Fruit fly (Drosophila melanogaster) whole organism, pupa: ENCODE measurements around the gene CG4884.

Experiments used
- CG10348 ChIP-seq: fragments of 200-800 bp; sonication (Bioruptor generic); IDR thresholded peaks from 2 replicates; pipeline ENCODE4 v1.3.6; 2022; ENCODE audit warnings: missing biosample characterization, missing genetic modification characterization
- CG12605 ChIP-seq: fragments of 200-800 bp; sonication (Bioruptor generic); IDR thresholded peaks from 2 replicates; pipeline ENCODE4 v1.3.6; 2022; ENCODE audit warnings: missing biosample characterization, missing genetic modification characterization
- CG13204 ChIP-seq: fragments of 200-800 bp; sonication (Bioruptor generic); optimal IDR thresholded peaks from 2 replicates; lab custom pipeline; 2018; ENCODE audit warnings: missing biosample characterization, mild to moderate bottlenecking, missing genetic modification characterization, moderate library complexity
- CG14655 ChIP-seq: fragments of 200-800 bp; sonication (Bioruptor generic); optimal IDR thresholded peaks from 3 replicates; lab custom pipeline; 2017; ENCODE audit warnings: mild to moderate bottlenecking, missing biosample characterization, missing genetic modification reagents, missing genetic modification characterization
- CG15710 ChIP-seq: fragments of 200-800 bp; sonication (Bioruptor generic); optimal IDR thresholded peaks from 2 replicates; lab custom pipeline; 2018; ENCODE audit warnings: missing biosample characterization, mild to moderate bottlenecking, missing genetic modification characterization, moderate library complexity
- CG17806 ChIP-seq: fragments of 200-800 bp; sonication (Bioruptor generic); optimal IDR thresholded peaks from 2 replicates; lab custom pipeline; 2018; ENCODE audit warnings: missing biosample characterization, mild to moderate bottlenecking, missing genetic modification characterization, moderate library complexity
- CG32121 ChIP-seq: fragments of 200-800 bp; sonication (Bioruptor generic); IDR thresholded peaks from 2 replicates; pipeline ENCODE4 v1.3.6; 2022; ENCODE audit warnings: missing biosample characterization, missing genetic modification characterization
- CG34367 ChIP-seq: fragments of 200-800 bp; sonication (Bioruptor generic); optimal IDR thresholded peaks from 2 replicates; lab custom pipeline; 2018; ENCODE audit warnings: missing biosample characterization, mild to moderate bottlenecking, missing genetic modification characterization
- CG4496 ChIP-seq: fragments of 200-800 bp; sonication (Bioruptor generic); IDR thresholded peaks from 3 replicates; pipeline ENCODE4 v1.3.6; 2022; ENCODE audit warnings: missing biosample characterization, missing genetic modification characterization
- CG8159 ChIP-seq: fragments of 200-800 bp; sonication (Bioruptor generic); optimal IDR thresholded peaks from 3 replicates; lab custom pipeline; 2018; ENCODE audit warnings: missing biosample characterization, mild to moderate bottlenecking, missing genetic modification characterization, moderate library complexity
- CG8301 ChIP-seq: fragments of 200-800 bp; sonication (Bioruptor generic); optimal IDR thresholded peaks from 2 replicates; lab custom pipeline; 2018; ENCODE audit warnings: missing biosample characterization, mild to moderate bottlenecking, missing genetic modification characterization
- CG9948 ChIP-seq: fragments of 200-800 bp; sonication (Bioruptor generic); optimal IDR thresholded peaks from 2 replicates; lab custom pipeline; 2018; ENCODE audit warnings: missing biosample characterization, mild to moderate bottlenecking, missing genetic modification characterization, moderate library complexity
- D1 ChIP-seq: fragments of 200-800 bp; sonication (Bioruptor generic); optimal IDR thresholded peaks from 2 replicates; lab custom pipeline; 2018; ENCODE audit warnings: missing biosample characterization, mild to moderate bottlenecking, missing genetic modification characterization, moderate library complexity
- EcR ChIP-seq: fragments of 200-800 bp; sonication (Bioruptor generic); optimal IDR thresholded peaks from 3 replicates; lab custom pipeline; 2019; ENCODE audit warnings: missing biosample characterization, missing genetic modification characterization, mild to moderate bottlenecking, moderate library complexity, missing genetic modification reagents
- Ets98B ChIP-seq: fragments of 200-800 bp; sonication (Bioruptor generic); IDR thresholded peaks from 2 replicates; pipeline ENCODE4 v1.3.6; 2022; ENCODE audit warnings: missing biosample characterization, missing genetic modification characterization
- Pif1A ChIP-seq: fragments of 200-800 bp; sonication (Bioruptor generic); optimal IDR thresholded peaks from 3 replicates; lab custom pipeline; 2016; ENCODE audit warnings: missing biosample characterization, missing genetic modification characterization
- Pif1B ChIP-seq: fragments of 200-800 bp; sonication (Bioruptor generic); optimal IDR thresholded peaks from 3 replicates; lab custom pipeline; 2016; ENCODE audit warnings: missing biosample characterization, missing genetic modification characterization
- Snoo ChIP-seq: fragments of 200-800 bp; sonication (Bioruptor generic); optimal IDR thresholded peaks from 3 replicates; lab custom pipeline; 2017; ENCODE audit warnings: missing biosample characterization, mild to moderate bottlenecking, missing genetic modification characterization, inconsistent platforms
- fd96Ca ChIP-seq: fragments of 200-800 bp; sonication (Bioruptor generic); IDR thresholded peaks from 3 replicates; pipeline ENCODE4 v1.3.6; 2022; ENCODE audit warnings: missing biosample characterization, missing genetic modification characterization
- gl ChIP-seq: fragments of 200-800 bp; sonication (Bioruptor generic); optimal IDR thresholded peaks from 2 replicates; lab custom pipeline; 2018; ENCODE audit warnings: missing biosample characterization, mild to moderate bottlenecking, missing genetic modification characterization
- rn ChIP-seq: fragments of 200-800 bp; sonication (Bioruptor generic); IDR thresholded peaks from 2 replicates; pipeline ENCODE4 v1.3.6; 2022; ENCODE audit warnings: missing biosample characterization, missing genetic modification characterization

Gene CG4884

dm6 chr3R:27937752-27938694 lies 21.0 kb downstream of the CG4884 start, which contains the start of the genes NSD and BOD1:
NSD (minus strand) TSS chr3R:27937853.
BOD1 (plus strand) TSS chr3R:27938245.
- no peak for TF ChIP-seq gl (tag; lab: Kevin White, UChicago)
- peak; percentile 16 for TF ChIP-seq Snoo (tag; lab: Kevin White, UChicago)
- peak; percentile 46; the same call in 2 of the 3 replicates for TF ChIP-seq CG4496
- no peak for TF ChIP-seq CG14655 (GFP tag; lab: Kevin White, UChicago)
- TF ChIP-seq CG17806 (tag; lab: Kevin White, UChicago): peak; percentile 44
- no peak for TF ChIP-seq EcR (GFP tag; lab: Kevin White, UChicago)
- TF ChIP-seq Ets98B (GFP tag; lab: Robert Waterston, UW): peak; percentile 54
- peak; percentile 4 for TF ChIP-seq CG9948 (tag; lab: Kevin White, UChicago)
- no peak for TF ChIP-seq CG32121 (GFP tag; lab: Robert Waterston, UW)
- peak; percentile 14 for TF ChIP-seq CG15710 (tag; lab: Kevin White, UChicago)
- TF ChIP-seq CG8159 (tag; lab: Kevin White, UChicago): no peak
- TF ChIP-seq fd96Ca (GFP tag; lab: Robert Waterston, UW): peak; percentile 65; the same call in 2 of the 3 replicates

DNA sequence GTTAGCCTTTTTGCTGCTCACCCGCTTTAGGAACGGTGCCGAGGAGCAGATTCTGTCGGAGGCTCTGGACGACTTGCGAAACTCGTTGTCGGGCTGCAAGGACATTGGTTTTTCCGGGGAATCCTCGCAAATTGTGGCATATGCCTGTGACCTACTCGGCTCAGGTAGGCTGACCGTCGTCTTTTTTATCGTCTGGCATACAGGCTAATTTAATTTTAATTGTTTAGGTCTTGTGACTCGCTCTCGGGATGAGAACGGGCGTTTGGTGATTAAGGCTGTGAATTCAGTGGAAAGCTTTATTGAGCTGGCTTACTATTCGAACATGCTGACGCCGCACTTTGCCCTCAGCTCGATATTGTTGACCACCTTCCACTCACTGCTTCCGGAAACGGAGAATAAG lies 27.6 kb downstream of the CG4884 start:
- no peak for TF ChIP-seq Pif1B (GFP tag; lab: Kevin White, UChicago)
- no peak for TF ChIP-seq gl (tag; lab: Kevin White, UChicago)
- no peak for TF ChIP-seq fd96Ca (GFP tag; lab: Robert Waterston, UW)
- no peak for TF ChIP-seq EcR (GFP tag; lab: Kevin White, UChicago)
- no peak for TF ChIP-seq CG8159 (tag; lab: Kevin White, UChicago)

- TF ChIP-seq CG34367 (tag; lab: Kevin White, UChicago) (no peak), fd96Ca (GFP tag; lab: Robert Waterston, UW) (no peak), CG4496 (0 out of 3 replicates have a peak, but pooled peaks have one; percentile 18), gl (tag; lab: Kevin White, UChicago) (peak; percentile 17), D1 (tag; lab: Kevin White, UChicago) (no peak), CG32121 (GFP tag; lab: Robert Waterston, UW) (no peak), CG13204 (GFP tag; lab: Kevin White, UChicago) (no peak), CG8159 (tag; lab: Kevin White, UChicago) (no peak), CG10348 (GFP tag; lab: Robert Waterston, UW) (no peak), CG9948 (tag; lab: Kevin White, UChicago) (no peak), CG12605 (no peak), CG15710 (tag; lab: Kevin White, UChicago) (no peak), Snoo (tag; lab: Kevin White, UChicago) (no peak), EcR (GFP tag; lab: Kevin White, UChicago) (peak; percentile 58), Pif1B (GFP tag; lab: Kevin White, UChicago) (no peak), CG8301 (tag; lab: Kevin White, UChicago) (no peak), Ets98B (GFP tag; lab: Robert Waterston, UW) (no peak), Pif1A (GFP tag; lab: Kevin White, UChicago) (no peak), CG14655 (GFP tag; lab: Kevin White, UChicago) (no peak), rn (GFP tag; lab: Robert Waterston, UW) (no peak), CG17806 (tag; lab: Kevin White, UChicago) (no peak)
Observed at dm6 chr3R:27928984-27929924, 29.8 kb downstream of the CG4884 start.

DNA sequence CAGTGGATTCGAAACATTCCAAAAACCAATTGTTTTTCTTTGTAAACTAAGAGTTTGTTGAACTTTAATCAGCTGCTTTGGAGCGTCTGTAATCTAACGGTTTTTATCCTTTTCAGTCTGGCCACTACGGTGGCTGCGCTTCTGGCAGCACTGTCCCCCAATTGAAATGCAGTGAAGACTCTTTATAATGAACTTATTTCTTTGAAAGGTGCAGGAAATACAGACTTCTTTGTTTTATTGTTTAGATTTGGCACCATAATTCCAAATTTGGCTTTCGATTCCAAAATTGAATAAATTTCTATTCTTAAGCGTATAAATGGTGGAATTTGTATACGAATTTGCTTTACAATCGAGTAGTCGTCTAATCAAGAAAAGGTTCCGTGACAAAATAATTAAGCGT lies 30.9 kb downstream of the CG4884 start, which contains the start of gene nenya:
nenya (minus strand) TSS at position 35 of the 400 bp plus-strand sequence.
- TF ChIP-seq EcR (GFP tag; lab: Kevin White, UChicago): peak; percentile 60
- TF ChIP-seq CG14655 (GFP tag; lab: Kevin White, UChicago): no peak

dm6 chr3R:27926738-27927215 lies 32.3 kb downstream of the CG4884 start:
- peak; percentile 62 for TF ChIP-seq EcR (GFP tag; lab: Kevin White, UChicago)
- TF ChIP-seq Pif1B (GFP tag; lab: Kevin White, UChicago): no peak
